Fruit fly (Drosophila melanogaster) whole organism, wandering third instar larva: ENCODE results near the gene tth.

Source experiments
- Abd-B ChIP-seq: fragments of >200 bp; optimal IDR thresholded peaks from 2 replicates; lab custom pipeline; 2017; ENCODE audit warnings: missing biosample characterization, missing genetic modification characterization
- CG32264 ChIP-seq: fragments of 200-800 bp; sonication (Bioruptor generic); optimal IDR thresholded peaks from 2 replicates; lab custom pipeline; 2016; ENCODE audit warnings: missing biosample characterization, missing genetic modification characterization
- CG9705 ChIP-seq: fragments of 200-800 bp; sonication (Bioruptor generic); optimal IDR thresholded peaks from 2 replicates; lab custom pipeline; 2018; ENCODE audit warnings: missing biosample characterization, mild to moderate bottlenecking, missing genetic modification characterization
- CrebA ChIP-seq: fragments of 200-800 bp; sonication (Bioruptor generic); optimal IDR thresholded peaks from 2 replicates; lab custom pipeline; 2016; ENCODE audit warnings: missing biosample characterization, mild to moderate bottlenecking, missing genetic modification characterization, borderline replicate concordance
- Dfd ChIP-seq: fragments of >200 bp; optimal IDR thresholded peaks from 2 replicates; lab custom pipeline; 2017; ENCODE audit warnings: missing biosample characterization, missing genetic modification characterization
- Dif ChIP-seq: fragments of 200-275, 200-300 bp; sonication (Bioruptor generic); optimal IDR thresholded peaks from 2 replicates; lab custom pipeline; 2018; ENCODE audit warnings: missing biosample characterization, missing genetic modification characterization; ENCODE audit not compliant: partially characterized antibody
- GATAd ChIP-seq: sonication (Bioruptor generic); optimal IDR thresholded peaks from 2 replicates; lab custom pipeline; 2016; ENCODE audit warnings: missing biosample characterization, missing genetic modification characterization
- HLH106 ChIP-seq: fragments of 200-800 bp; optimal IDR thresholded peaks from 3 replicates; lab custom pipeline; 2019; ENCODE audit warnings: missing biosample characterization, mild to moderate bottlenecking, missing genetic modification characterization, moderate library complexity
- Hnf4 ChIP-seq: fragments of 200-800 bp; sonication (Bioruptor generic); optimal IDR thresholded peaks from 2 replicates; lab custom pipeline; 2016; ENCODE audit warnings: missing biosample characterization, mild to moderate bottlenecking, missing genetic modification characterization
- Hr78 ChIP-seq: fragments of >200 bp; optimal IDR thresholded peaks from 2 replicates; lab custom pipeline; 2017; ENCODE audit warnings: missing biosample characterization, missing genetic modification characterization
- Hr83 ChIP-seq: fragments of 200-300 bp; sonication (Bioruptor generic); optimal IDR thresholded peaks from 2 replicates; lab custom pipeline; 2016; ENCODE audit warnings: missing biosample characterization, mild to moderate bottlenecking, missing genetic modification characterization, moderate library complexity; ENCODE audit not compliant: poor library complexity, severe bottlenecking
- Jra ChIP-seq: sonication (Bioruptor generic); optimal IDR thresholded peaks from 2 replicates; lab custom pipeline; 2016; ENCODE audit warnings: missing biosample characterization, missing genetic modification characterization
- Mio ChIP-seq: sonication (Bioruptor generic); optimal IDR thresholded peaks from 2 replicates; lab custom pipeline; 2016; ENCODE audit warnings: missing biosample characterization, missing genetic modification characterization
- Myc ChIP-seq: fragments of >200 bp; optimal IDR thresholded peaks from 2 replicates; lab custom pipeline; 2017
- N ChIP-seq: fragments of >200 bp; optimal IDR thresholded peaks from 2 replicates; lab custom pipeline; 2018; ENCODE audit warnings: missing biosample characterization, missing external identifiers, missing genetic modification characterization
- OdsH ChIP-seq: fragments of 200-800 bp; sonication (Bioruptor generic); optimal IDR thresholded peaks from 2 replicates; lab custom pipeline; 2016; ENCODE audit warnings: missing biosample characterization, mild to moderate bottlenecking, missing genetic modification characterization
- Rel ChIP-seq, 2 experiments: fragments of 200-800 bp; sonication (Bioruptor generic) in 1 of 2; optimal IDR thresholded peaks; 2 replicates in 1 of 2; 3 replicates in 1 of 2; lab custom pipeline; 2016 to 2019; ENCODE audit warnings: mild to moderate bottlenecking in 2 of 2, missing biosample characterization in 2 of 2, missing genetic modification characterization in 2 of 2, moderate library complexity in 1 of 2
- Sp1 ChIP-seq: fragments of 200-800 bp; sonication (Bioruptor generic); optimal IDR thresholded peaks from 3 replicates; lab custom pipeline; 2019; ENCODE audit warnings: missing biosample characterization, mild to moderate bottlenecking, missing genetic modification characterization, moderate library complexity
- Vsx2 ChIP-seq: fragments of 200-300, 225-300 bp; sonication (Bioruptor generic); optimal IDR thresholded peaks from 2 replicates; lab custom pipeline; 2018; ENCODE audit warnings: missing biosample characterization, missing genetic modification characterization; ENCODE audit not compliant: partially characterized antibody
- br ChIP-seq: fragments of 200-800 bp; sonication (Bioruptor generic); optimal IDR thresholded peaks from 2 replicates; lab custom pipeline; 2016; ENCODE audit warnings: missing biosample characterization, missing genetic modification characterization
- brk ChIP-seq: fragments of 200-800 bp; sonication (Bioruptor generic); optimal IDR thresholded peaks from 2 replicates; lab custom pipeline; 2016; ENCODE audit warnings: missing biosample characterization, mild to moderate bottlenecking, missing genetic modification characterization
- dl ChIP-seq, 2 experiments: fragments of 175-275, 200-275 bp in 1 of 2; fragments of 200-275 bp in 1 of 2; sonication (Bioruptor generic); optimal IDR thresholded peaks; lab custom pipeline; 2018; ENCODE audit warnings: mild to moderate bottlenecking in 2 of 2, missing biosample characterization in 2 of 2, missing genetic modification characterization in 2 of 2, moderate library complexity in 2 of 2; ENCODE audit not compliant: partially characterized antibody in 2 of 2, insufficient read depth in 1 of 2
- dmrt93B ChIP-seq: fragments of 200-800 bp; sonication (Bioruptor generic); optimal IDR thresholded peaks from 2 replicates; lab custom pipeline; 2018; ENCODE audit warnings: missing biosample characterization, mild to moderate bottlenecking, missing genetic modification characterization
- dsf ChIP-seq: sonication (Bioruptor generic); optimal IDR thresholded peaks from 2 replicates; lab custom pipeline; 2016; ENCODE audit warnings: missing biosample characterization, missing genetic modification characterization, borderline replicate concordance
- ey ChIP-seq: fragments of 200-800 bp; sonication (Bioruptor generic); optimal IDR thresholded peaks from 2 replicates; lab custom pipeline; 2016; ENCODE audit warnings: missing biosample characterization, missing genetic modification characterization
- foxo ChIP-seq, 2 experiments: fragments of 200-800 bp; sonication (Bioruptor generic); optimal IDR thresholded peaks; 2 replicates in 1 of 2; 3 replicates in 1 of 2; lab custom pipeline; 2016 to 2017; ENCODE audit warnings: missing biosample characterization in 2 of 2, missing genetic modification characterization in 2 of 2
- fru ChIP-seq: fragments of 200-800 bp; sonication (Bioruptor generic); optimal IDR thresholded peaks from 3 replicates; lab custom pipeline; 2016; ENCODE audit warnings: missing biosample characterization, mild to moderate bottlenecking, missing genetic modification characterization
- h ChIP-seq: fragments of 200-800 bp; sonication (Bioruptor generic); optimal IDR thresholded peaks from 3 replicates; lab custom pipeline; 2016; ENCODE audit warnings: missing biosample characterization, mild to moderate bottlenecking, missing genetic modification characterization
- jim ChIP-seq: fragments of 175-275, 200-325 bp; sonication (Bioruptor generic); optimal IDR thresholded peaks from 2 replicates; lab custom pipeline; 2016; ENCODE audit warnings: missing biosample characterization, mild to moderate bottlenecking, missing genetic modification characterization
- lola ChIP-seq: fragments of >200 bp; optimal IDR thresholded peaks from 2 replicates; lab custom pipeline; 2017; ENCODE audit warnings: missing biosample characterization, missing genetic modification characterization
- pan ChIP-seq: fragments of >200 bp; optimal IDR thresholded peaks from 2 replicates; lab custom pipeline; 2017
- psq ChIP-seq: fragments of 200-800 bp; sonication (Bioruptor generic); optimal IDR thresholded peaks from 3 replicates; lab custom pipeline; 2017; ENCODE audit warnings: missing biosample characterization, mild to moderate bottlenecking, missing genetic modification characterization, moderate library complexity
- rgr ChIP-seq: fragments of 200-800 bp; sonication (Bioruptor generic); optimal IDR thresholded peaks from 3 replicates; lab custom pipeline; 2016; ENCODE audit warnings: missing biosample characterization, mild to moderate bottlenecking, missing genetic modification characterization
- sage ChIP-seq: fragments of 200-800 bp; sonication (Bioruptor generic); optimal IDR thresholded peaks from 2 replicates; lab custom pipeline; 2016; ENCODE audit warnings: missing biosample characterization, mild to moderate bottlenecking, missing genetic modification characterization
- sv ChIP-seq: fragments of 200-800 bp; sonication (Bioruptor generic); optimal IDR thresholded peaks from 3 replicates; lab custom pipeline; 2016; ENCODE audit warnings: missing biosample characterization, missing genetic modification characterization
- tai ChIP-seq: sonication (Bioruptor generic); optimal IDR thresholded peaks from 2 replicates; lab custom pipeline; 2016; ENCODE audit warnings: missing biosample characterization, missing genetic modification characterization
- usp ChIP-seq: fragments of >200 bp; optimal IDR thresholded peaks from 2 replicates; lab custom pipeline; 2017; ENCODE audit warnings: missing biosample characterization, missing genetic modification characterization
- woc ChIP-seq: sonication (Bioruptor generic); optimal IDR thresholded peaks from 2 replicates; lab custom pipeline; 2016; ENCODE audit warnings: missing biosample characterization, mild to moderate bottlenecking, missing genetic modification characterization

tth gene

dm6 chrX:13640692-13641011 is 24.3 kb upstream of the tth start:
- TF ChIP-seq dl (GFP tag; optimal IDR thresholded peaks at IDR 0.05; lab: Kevin White, UChicago; ENCODE audit: insufficient read depth in 1 of 2, partially characterized antibody in 2 of 2): peak in 1 of 2 experiments; percentile 13
- peak; percentile 42 for TF ChIP-seq Dif (GFP tag; lab: Kevin White, UChicago)
- TF ChIP-seq foxo (GFP tag; optimal IDR thresholded peaks at IDR 0.05; lab: Kevin White, UChicago): no peak
- TF ChIP-seq Jra (GFP tag; lab: Kevin White, UChicago): no peak

dm6 chrX:13639998-13640691 is 23.8 kb upstream of the tth start:
- peak; percentile 42 for TF ChIP-seq dmrt93B (GFP tag; lab: Kevin White, UChicago)
- TF ChIP-seq br (GFP tag; lab: Kevin White, UChicago): peak; percentile 92
- TF ChIP-seq HLH106 (tag; lab: Kevin White, UChicago): peak; percentile 71
- TF ChIP-seq foxo (GFP tag; optimal IDR thresholded peaks at IDR 0.05; lab: Kevin White, UChicago): peak; percentile 66 to 89
- TF ChIP-seq Dif (GFP tag; lab: Kevin White, UChicago): no peak
- TF ChIP-seq fru (GFP tag; lab: Kevin White, UChicago): peak; percentile 96
- no peak for TF ChIP-seq N (GFP tag; lab: Kevin White, UChicago)
- TF ChIP-seq jim: no peak
- peak; percentile 5 for TF ChIP-seq Hr83 (GFP tag; lab: Kevin White, UChicago)
- TF ChIP-seq sv (GFP tag; lab: Kevin White, UChicago): peak; percentile 96
- peak; percentile 89 for TF ChIP-seq rgr (GFP tag; lab: Kevin White, UChicago)
- TF ChIP-seq psq (GFP tag; lab: Kevin White, UChicago): peak; percentile 77
- TF ChIP-seq ey (GFP tag; lab: Kevin White, UChicago): peak; percentile 91
- peak; percentile 73 for TF ChIP-seq Sp1 (GFP tag; lab: Kevin White, UChicago)
- no peak for TF ChIP-seq Myc
- TF ChIP-seq pan (lab: Kevin White, UChicago): no peak
- TF ChIP-seq Rel (GFP tag; optimal IDR thresholded peaks at IDR 0.05; lab: Kevin White, UChicago): peak; percentile 77
- no peak for TF ChIP-seq Rel (tag; optimal IDR thresholded peaks at IDR 0.05; lab: Kevin White, UChicago)
- no peak for TF ChIP-seq Vsx2 (GFP tag; lab: Kevin White, UChicago)
- TF ChIP-seq Jra (GFP tag; lab: Kevin White, UChicago): peak; percentile 21
- peak; percentile 68 for TF ChIP-seq brk (GFP tag; lab: Kevin White, UChicago)
- no peak for TF ChIP-seq GATAd
- no peak for TF ChIP-seq Hr78
- peak; percentile 8 for TF ChIP-seq dsf (GFP tag; lab: Kevin White, UChicago)
- no peak for TF ChIP-seq Dfd
- peak; percentile 82 for TF ChIP-seq sage (GFP tag; lab: Kevin White, UChicago)
- peak; percentile 74 for TF ChIP-seq woc (GFP tag; lab: Kevin White, UChicago)
- peak; percentile 69 for TF ChIP-seq CrebA (GFP tag; lab: Kevin White, UChicago)
- TF ChIP-seq Hnf4 (GFP tag; lab: Kevin White, UChicago): peak; percentile 87
- peak; percentile 45 for TF ChIP-seq Mio (GFP tag; lab: Kevin White, UChicago)
- TF ChIP-seq CG32264 (GFP tag; lab: Kevin White, UChicago): peak; percentile 69
- peak; percentile 62 for TF ChIP-seq tai
- TF ChIP-seq dl (GFP tag; optimal IDR thresholded peaks at IDR 0.05; lab: Kevin White, UChicago; ENCODE audit: insufficient read depth in 1 of 2, partially characterized antibody in 2 of 2): no peak
- TF ChIP-seq lola: no peak
- TF ChIP-seq CG9705 (GFP tag; lab: Kevin White, UChicago): peak; percentile 21
- no peak for TF ChIP-seq usp (GFP tag; lab: Kevin White, UChicago)
- TF ChIP-seq OdsH (GFP tag; lab: Kevin White, UChicago): peak; percentile 86
- peak; percentile 94 for TF ChIP-seq h (GFP tag; lab: Kevin White, UChicago)
- no peak for TF ChIP-seq Abd-B (GFP tag; lab: Kevin White, UChicago)
- TF ChIP-seq, all 38 proteins: peak for 25
